Fruit fly (Drosophila melanogaster) whole organism: ENCODE data around the gene CG42536.

ENCODE experiments used
- EcR ChIP-seq, 2 experiments: fragments of >200 bp; optimal IDR thresholded peaks; 2 replicates each; lab custom pipeline; 2017; ENCODE audit warnings: missing biosample characterization in 2 of 2, missing genetic modification characterization in 2 of 2, missing genetic modification reagents in 2 of 2
- usp ChIP-seq: fragments of >200 bp; optimal IDR thresholded peaks from 2 replicates; lab custom pipeline; 2017; ENCODE audit warnings: missing biosample characterization, missing genetic modification characterization, mixed read lengths

dm6 chr3L:10647158-10647557 is 17.3 kb upstream of the CG42536 start:
- TF ChIP-seq EcR (GFP tag; optimal IDR thresholded peaks at IDR 0.05; lab: Kevin White, UChicago) (no peak), usp (GFP tag; lab: Kevin White, UChicago) (no peak)
